Worm (Caenorhabditis elegans) whole organism, late embryonic: ENCODE measurements around the gene egrh-3.

ENCODE experiments used
- C08G9.2 ChIP-seq: sonication (generic microtip); optimal IDR thresholded peaks from 2 replicates; lab custom pipeline; 2016; ENCODE audit warnings: mild to moderate bottlenecking, missing genetic modification characterization, moderate library complexity, missing compliant biosample characterization
- C38D4.7 ChIP-seq: fragments of 200-800 bp; sonication (Bioruptor generic); optimal IDR thresholded peaks from 2 replicates; lab custom pipeline; 2018; ENCODE audit warnings: mild to moderate bottlenecking, missing genetic modification characterization, moderate library complexity, missing compliant biosample characterization
- F13H6.1 ChIP-seq: sonication (generic microtip); optimal IDR thresholded peaks from 2 replicates; lab custom pipeline; 2016; ENCODE audit warnings: missing genetic modification characterization, missing compliant biosample characterization
- K02D7.2 ChIP-seq: sonication (generic microtip); optimal IDR thresholded peaks from 2 replicates; lab custom pipeline; 2017; ENCODE audit warnings: mild to moderate bottlenecking, missing genetic modification characterization, missing compliant biosample characterization
- K09A11.1 ChIP-seq: sonication (generic microtip); optimal IDR thresholded peaks from 2 replicates; lab custom pipeline; 2017; ENCODE audit warnings: antibody characterized with exemption, mild to moderate bottlenecking, missing genetic modification characterization, missing compliant biosample characterization; ENCODE audit not compliant: insufficient read depth
- T23F11.4 ChIP-seq: fragments of 200-800 bp; sonication (Bioruptor generic); optimal IDR thresholded peaks from 2 replicates; lab custom pipeline; 2018; ENCODE audit warnings: mild to moderate bottlenecking, missing genetic modification characterization, missing compliant biosample characterization
- Y22D7AL.16 ChIP-seq: sonication (generic microtip); optimal IDR thresholded peaks from 2 replicates; lab custom pipeline; 2016; ENCODE audit warnings: missing genetic modification characterization, missing compliant biosample characterization
- ahr-1 ChIP-seq: sonication (generic microtip); optimal IDR thresholded peaks from 2 replicates; lab custom pipeline; 2016; ENCODE audit warnings: missing genetic modification characterization, missing compliant biosample characterization
- ama-1 ChIP-seq: fragments of 150-350 bp; optimal IDR thresholded peaks from 2 replicates; lab custom pipeline; 2014
- ceh-14 ChIP-seq: sonication (generic microtip); optimal IDR thresholded peaks from 2 replicates; lab custom pipeline; 2016; ENCODE audit warnings: missing genotype, missing genetic modification characterization, missing compliant biosample characterization
- ceh-18 ChIP-seq: sonication (generic microtip); optimal IDR thresholded peaks from 2 replicates; lab custom pipeline; 2016; ENCODE audit warnings: missing genetic modification characterization, missing compliant biosample characterization
- ceh-19 ChIP-seq: fragments of 200-800 bp; sonication (Bioruptor generic); optimal IDR thresholded peaks from 2 replicates; lab custom pipeline; 2018; ENCODE audit warnings: mild to moderate bottlenecking, missing genetic modification characterization, missing compliant biosample characterization
- ceh-2 ChIP-seq: sonication (generic microtip); optimal IDR thresholded peaks from 2 replicates; lab custom pipeline; 2016; ENCODE audit warnings: missing genotype, missing genetic modification characterization, missing compliant biosample characterization
- ceh-22 ChIP-seq: sonication (generic microtip); optimal IDR thresholded peaks from 2 replicates; lab custom pipeline; 2017; ENCODE audit warnings: missing biosample characterization, missing genetic modification characterization
- ceh-24 ChIP-seq: sonication (generic microtip); optimal IDR thresholded peaks from 2 replicates; lab custom pipeline; 2016; ENCODE audit warnings: mild to moderate bottlenecking, missing genetic modification characterization, missing compliant biosample characterization
- ceh-30 ChIP-seq: fragments of 150-350 bp; optimal IDR thresholded peaks from 2 replicates; lab custom pipeline; 2014; ENCODE audit warnings: missing biosample characterization, missing genetic modification characterization
- ceh-31 ChIP-seq: sonication (generic microtip); optimal IDR thresholded peaks from 2 replicates; lab custom pipeline; 2016; ENCODE audit warnings: missing genetic modification characterization, missing compliant biosample characterization
- ceh-34 ChIP-seq: sonication (generic microtip); optimal IDR thresholded peaks from 2 replicates; lab custom pipeline; 2016; ENCODE audit warnings: mild to moderate bottlenecking, missing genetic modification characterization, missing compliant biosample characterization
- ceh-45 ChIP-seq: fragments of 200-800 bp; sonication (Bioruptor generic); IDR thresholded peaks from 2 replicates; pipeline ENCODE4 v1.3.6; 2022; ENCODE audit warnings: missing genetic modification reagents, missing genetic modification characterization, missing compliant biosample characterization
- ceh-48 ChIP-seq: sonication (generic microtip); optimal IDR thresholded peaks from 2 replicates; lab custom pipeline; 2016; ENCODE audit warnings: missing genetic modification characterization, inconsistent platforms, missing compliant biosample characterization
- ceh-9 ChIP-seq: sonication (generic microtip); optimal IDR thresholded peaks from 2 replicates; lab custom pipeline; 2016; ENCODE audit warnings: mild to moderate bottlenecking, missing genetic modification characterization, inconsistent platforms, missing compliant biosample characterization
- che-1 ChIP-seq: sonication (generic microtip); optimal IDR thresholded peaks from 2 replicates; lab custom pipeline; 2016; ENCODE audit warnings: mild to moderate bottlenecking, missing genetic modification characterization, missing compliant biosample characterization
- elt-2 ChIP-seq: sonication (generic microtip); optimal IDR thresholded peaks from 2 replicates; lab custom pipeline; 2016; ENCODE audit warnings: missing genetic modification reagents, missing genetic modification characterization, missing compliant biosample characterization
- elt-4 ChIP-seq: sonication (generic microtip); optimal IDR thresholded peaks from 2 replicates; lab custom pipeline; 2016; ENCODE audit warnings: missing genetic modification characterization, missing compliant biosample characterization
- ets-4 ChIP-seq: sonication (generic microtip); optimal IDR thresholded peaks from 2 replicates; lab custom pipeline; 2016; ENCODE audit warnings: missing genetic modification characterization, missing compliant biosample characterization
- eyg-1 ChIP-seq: sonication (generic microtip); optimal IDR thresholded peaks from 2 replicates; lab custom pipeline; 2016; ENCODE audit warnings: missing genotype, missing genetic modification characterization, missing compliant biosample characterization
- fax-1 ChIP-seq: sonication (generic microtip); optimal IDR thresholded peaks from 2 replicates; lab custom pipeline; 2016; ENCODE audit warnings: missing genotype, missing genetic modification characterization, missing compliant biosample characterization
- fkh-10 ChIP-seq: fragments of 150-350 bp; optimal IDR thresholded peaks from 2 replicates; lab custom pipeline; 2014; ENCODE audit warnings: missing biosample characterization, missing genetic modification reagents, missing genetic modification characterization
- fkh-6 ChIP-seq: sonication (generic microtip); optimal IDR thresholded peaks from 2 replicates; lab custom pipeline; 2016; ENCODE audit warnings: missing genetic modification characterization, missing compliant biosample characterization
- gmeb-2 ChIP-seq: sonication (generic microtip); optimal IDR thresholded peaks from 2 replicates; lab custom pipeline; 2016; ENCODE audit warnings: missing genetic modification characterization, inconsistent platforms, missing compliant biosample characterization
- hlh-13 ChIP-seq: fragments of 200-800 bp; sonication (Bioruptor generic); optimal IDR thresholded peaks from 2 replicates; lab custom pipeline; 2018; ENCODE audit warnings: mild to moderate bottlenecking, missing genetic modification characterization, missing compliant biosample characterization
- hlh-15 ChIP-seq: sonication (generic microtip); optimal IDR thresholded peaks from 2 replicates; lab custom pipeline; 2016; ENCODE audit warnings: missing genetic modification characterization, missing compliant biosample characterization
- hlh-6 ChIP-seq: sonication (generic microtip); optimal IDR thresholded peaks from 2 replicates; lab custom pipeline; 2016; ENCODE audit warnings: missing genotype, missing genetic modification characterization, missing compliant biosample characterization
- hlh-8 ChIP-seq: sonication (generic microtip); optimal IDR thresholded peaks from 2 replicates; lab custom pipeline; 2016; ENCODE audit warnings: missing genotype, missing genetic modification characterization, missing compliant biosample characterization
- lim-6 ChIP-seq: sonication (generic microtip); optimal IDR thresholded peaks from 2 replicates; lab custom pipeline; 2016; ENCODE audit warnings: missing genetic modification characterization, missing compliant biosample characterization
- lin-11 ChIP-seq: fragments of 200-800 bp; sonication (Bioruptor generic); optimal IDR thresholded peaks from 2 replicates; lab custom pipeline; 2018; ENCODE audit warnings: mild to moderate bottlenecking, missing genetic modification characterization, missing compliant biosample characterization
- nfya-1 ChIP-seq: sonication (generic microtip); optimal IDR thresholded peaks from 2 replicates; lab custom pipeline; 2017; ENCODE audit warnings: missing genetic modification characterization, mild to moderate bottlenecking, missing compliant biosample characterization, antibody characterized with exemption, moderate library complexity
- nhr-11 ChIP-seq: fragments of 150-350 bp; optimal IDR thresholded peaks from 2 replicates; lab custom pipeline; 2014; ENCODE audit warnings: missing biosample characterization, missing genetic modification characterization
- nhr-232 ChIP-seq: sonication (generic microtip); optimal IDR thresholded peaks from 2 replicates; lab custom pipeline; 2016; ENCODE audit warnings: missing genetic modification characterization, missing compliant biosample characterization
- npax-4 ChIP-seq: sonication (generic microtip); optimal IDR thresholded peaks from 2 replicates; lab custom pipeline; 2016; ENCODE audit warnings: missing genetic modification characterization, missing compliant biosample characterization
- pha-2 ChIP-seq: sonication (generic microtip); optimal IDR thresholded peaks from 2 replicates; lab custom pipeline; 2017; ENCODE audit warnings: mild to moderate bottlenecking, missing genetic modification characterization, missing compliant biosample characterization
- pqm-1 ChIP-seq: sonication (generic microtip); optimal IDR thresholded peaks from 2 replicates; lab custom pipeline; 2016; ENCODE audit warnings: missing genetic modification characterization, missing compliant biosample characterization
- ref-2 ChIP-seq: sonication (generic microtip); optimal IDR thresholded peaks from 2 replicates; lab custom pipeline; 2016; ENCODE audit warnings: missing genetic modification characterization, missing compliant biosample characterization
- rnt-1 ChIP-seq: sonication (generic microtip); optimal IDR thresholded peaks from 2 replicates; lab custom pipeline; 2016; ENCODE audit warnings: missing genetic modification characterization, missing compliant biosample characterization
- sdc-2 ChIP-seq: sonication (generic microtip); optimal IDR thresholded peaks from 2 replicates; lab custom pipeline; 2016; ENCODE audit warnings: missing genotype, missing genetic modification characterization, missing compliant biosample characterization
- sox-2 ChIP-seq: fragments of 200-800 bp; sonication (Bioruptor generic); IDR thresholded peaks from 2 replicates; pipeline ENCODE4 v1.3.6; 2022; ENCODE audit warnings: missing genetic modification reagents, missing genetic modification characterization, missing compliant biosample characterization
- sox-4 ChIP-seq: sonication (generic microtip); optimal IDR thresholded peaks from 2 replicates; lab custom pipeline; 2017; ENCODE audit warnings: mild to moderate bottlenecking, missing genetic modification characterization, inconsistent platforms, missing compliant biosample characterization
- syd-9 ChIP-seq: sonication (generic microtip); optimal IDR thresholded peaks from 2 replicates; lab custom pipeline; 2016; ENCODE audit warnings: mild to moderate bottlenecking, missing genetic modification characterization, moderate library complexity, missing compliant biosample characterization
- tbx-2 ChIP-seq: sonication (generic microtip); optimal IDR thresholded peaks from 2 replicates; lab custom pipeline; 2016; ENCODE audit warnings: missing genetic modification characterization, missing compliant biosample characterization
- tbx-7 ChIP-seq: sonication (generic microtip); optimal IDR thresholded peaks from 2 replicates; lab custom pipeline; 2016; ENCODE audit warnings: missing genotype, missing genetic modification characterization, missing compliant biosample characterization
- ttx-3 ChIP-seq: sonication (generic microtip); optimal IDR thresholded peaks from 2 replicates; lab custom pipeline; 2016; ENCODE audit warnings: missing genetic modification reagents, missing genetic modification characterization, missing compliant biosample characterization
- unc-42 ChIP-seq: sonication (generic microtip); optimal IDR thresholded peaks from 2 replicates; lab custom pipeline; 2016; ENCODE audit warnings: missing genotype, missing genetic modification characterization, missing compliant biosample characterization
- zip-5 ChIP-seq: sonication (generic microtip); optimal IDR thresholded peaks from 2 replicates; lab custom pipeline; 2016; ENCODE audit warnings: missing genetic modification characterization, missing compliant biosample characterization
- ztf-16 ChIP-seq: sonication (generic microtip); optimal IDR thresholded peaks from 2 replicates; lab custom pipeline; 2017; ENCODE audit warnings: missing genetic modification characterization, missing compliant biosample characterization

Gene egrh-3

ce11 chrIV:2639666-2640273 is 48.8 kb downstream of the egrh-3 start:
- TF ChIP-seq Y22D7AL.16: peak; percentile 59
- TF ChIP-seq nhr-11: no peak
- no peak for TF ChIP-seq ceh-19 (GFP tag; lab: Kevin White, UChicago)
- no peak for TF ChIP-seq tbx-7 (tag; lab: Kevin White, UChicago)
- peak; percentile 47 for TF ChIP-seq pha-2
- peak; percentile 13 for TF ChIP-seq ceh-14 (tag; lab: Kevin White, UChicago)
- TF ChIP-seq nhr-232 (tag; lab: Kevin White, UChicago): peak; percentile 16
- TF ChIP-seq sdc-2 (tag; lab: Kevin White, UChicago): no peak
- TF ChIP-seq F13H6.1 (tag; lab: Kevin White, UChicago): no peak
- no peak for TF ChIP-seq ceh-24 (tag; lab: Kevin White, UChicago)
- TF ChIP-seq ceh-30 (tag; lab: Kevin White, UChicago): no peak
- TF ChIP-seq lim-6 (tag; lab: Kevin White, UChicago): no peak
- peak; percentile 65 for TF ChIP-seq ceh-9
- TF ChIP-seq ama-1 (lab: Kevin White, UChicago): no peak
- TF ChIP-seq tbx-2 (tag; lab: Kevin White, UChicago): peak; percentile 42
- peak; percentile 54 for TF ChIP-seq lin-11 (tag; lab: Kevin White, UChicago)
- TF ChIP-seq ceh-34: peak; percentile 14
- TF ChIP-seq hlh-8 (tag; lab: Kevin White, UChicago): no peak
- TF ChIP-seq ceh-2 (tag; lab: Kevin White, UChicago): no peak
- TF ChIP-seq sox-4: peak; percentile 38
- TF ChIP-seq K09A11.1 (tag; lab: Kevin White, UChicago): no peak
- no peak for TF ChIP-seq fkh-10 (GFP tag; lab: Kevin White, UChicago)
- TF ChIP-seq hlh-6 (tag; lab: Kevin White, UChicago): no peak
- TF ChIP-seq sox-2 (GFP tag; lab: Robert Waterston, UW): no peak
- peak; percentile 92 for TF ChIP-seq ceh-48 (tag; lab: Kevin White, UChicago)
- no peak for TF ChIP-seq eyg-1 (tag; lab: Kevin White, UChicago)
- peak; percentile 40 for TF ChIP-seq elt-2
- TF ChIP-seq rnt-1: peak; percentile 11
- TF ChIP-seq ref-2: peak; percentile 10
- peak; percentile 63 for TF ChIP-seq K02D7.2 (tag; lab: Kevin White, UChicago)
- peak; percentile 56 for TF ChIP-seq ttx-3 (tag; lab: Kevin White, UChicago)
- TF ChIP-seq pqm-1 (tag; lab: Kevin White, UChicago): no peak
- peak; percentile 56 for TF ChIP-seq hlh-13 (GFP tag; lab: Kevin White, UChicago)
- TF ChIP-seq C38D4.7 (GFP tag; lab: Kevin White, UChicago): peak; percentile 44
- no peak for TF ChIP-seq ceh-22 (tag; lab: Kevin White, UChicago)
- no peak for TF ChIP-seq npax-4 (tag; lab: Kevin White, UChicago)
- TF ChIP-seq ahr-1 (tag; lab: Kevin White, UChicago): no peak
- TF ChIP-seq T23F11.4 (GFP tag; lab: Kevin White, UChicago): peak; percentile 50
- no peak for TF ChIP-seq hlh-15
- TF ChIP-seq nfya-1: no peak
- no peak for TF ChIP-seq zip-5 (tag; lab: Kevin White, UChicago)
- TF ChIP-seq C08G9.2 (tag; lab: Kevin White, UChicago): peak; percentile 36
- no peak for TF ChIP-seq elt-4 (tag; lab: Kevin White, UChicago)
- no peak for TF ChIP-seq syd-9 (tag; lab: Kevin White, UChicago)
- TF ChIP-seq che-1 (tag; lab: Kevin White, UChicago): peak; percentile 61
- no peak for TF ChIP-seq ceh-18
- TF ChIP-seq fax-1: no peak
- peak; percentile 9 for TF ChIP-seq ztf-16 (tag; lab: Kevin White, UChicago)
- peak; percentile 52 for TF ChIP-seq gmeb-2 (tag; lab: Kevin White, UChicago)
- TF ChIP-seq ceh-31 (tag; lab: Kevin White, UChicago): peak; percentile 4
- 0 out of 2 replicates have a peak, but pooled peaks have one; percentile 43 for TF ChIP-seq ceh-45 (GFP tag; lab: Robert Waterston, UW)
- TF ChIP-seq ets-4: no peak
- no peak for TF ChIP-seq unc-42 (tag; lab: Kevin White, UChicago)
- TF ChIP-seq fkh-6 (tag; lab: Kevin White, UChicago): no peak
